Worm (Caenorhabditis elegans): Measurements from ENCODE around the gene F25A2.1.

Gene F25A2.1

DNA sequence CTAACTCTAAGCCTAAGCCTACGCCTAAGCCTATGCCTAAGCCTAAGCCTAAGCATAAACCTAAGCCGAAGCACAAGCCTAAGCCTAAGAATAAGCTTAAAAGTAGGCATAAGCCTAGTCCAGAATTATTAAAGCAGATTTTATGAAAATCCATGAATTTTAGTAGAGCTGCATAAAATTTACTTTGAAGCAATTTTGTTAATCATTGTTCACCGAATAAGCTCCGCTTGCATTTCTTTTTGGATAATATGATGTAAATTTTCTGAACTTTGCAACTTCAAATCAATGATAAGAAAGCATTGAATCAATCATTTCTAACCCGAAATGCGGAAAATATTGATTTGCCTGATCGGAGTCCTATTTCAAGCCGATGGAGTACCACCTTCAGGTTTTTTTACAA, 45.1 kb upstream of the F25A2.1 start, which contains the start of gene cpr-8:
Gene cpr-8, plus strand, starts transcription at position 301 of the 400 bp plus-strand sequence.
- TF ChIP-seq ztf-7 (tag; optimal IDR thresholded peaks at IDR 0.05) (peak; percentile 3), lir-3 (tag; optimal IDR thresholded peaks at IDR 0.05) (no peak)

ce11 chrV:1140806-1141205, 38.6 kb upstream of the F25A2.1 start:
- TF ChIP-seq ctbp-1 (GFP tag; IDR thresholded peaks at IDR 0.05) (no peak), dmd-8 (GFP tag; IDR thresholded peaks at IDR 0.05) (no peak), daf-12 (tag; optimal IDR thresholded peaks at IDR 0.05) (no peak), rbr-2 (tag; optimal IDR thresholded peaks at IDR 0.05) (no peak), mdl-1 (tag; optimal IDR thresholded peaks at IDR 0.05) (no peak), F37D6.2 (tag; optimal IDR thresholded peaks at IDR 0.05) (no peak), ceh-20 (GFP tag; IDR thresholded peaks at IDR 0.05) (no peak), T20F7.1 (GFP tag; optimal IDR thresholded peaks at IDR 0.05) (no peak), F10B5.3 (tag; optimal IDR thresholded peaks at IDR 0.05) (no peak), daf-16 (GFP tag; optimal IDR thresholded peaks at IDR 0.05) (no peak), daf-16 (tag; optimal IDR thresholded peaks at IDR 0.05) (no peak), ZK546.5 (tag; optimal IDR thresholded peaks at IDR 0.05) (no peak), mxl-2 (GFP tag; conservative IDR thresholded peaks at IDR 0.05) (no peak), nhr-25 (tag; optimal IDR thresholded peaks at IDR 0.05; ENCODE audit: borderline replicate concordance, insufficient read depth) (no peak), ZK337.2 (GFP tag; IDR thresholded peaks at IDR 0.05) (no peak), zip-2 (tag; optimal IDR thresholded peaks at IDR 0.05) (no peak), dmd-9 (GFP tag; IDR thresholded peaks at IDR 0.05) (no peak), mdt-29 (GFP tag; IDR thresholded peaks at IDR 0.05) (no peak), F44E2.7 (GFP tag; IDR thresholded peaks at IDR 0.05) (no peak), egl-43 (GFP tag; IDR thresholded peaks at IDR 0.05) (no peak)

DNA sequence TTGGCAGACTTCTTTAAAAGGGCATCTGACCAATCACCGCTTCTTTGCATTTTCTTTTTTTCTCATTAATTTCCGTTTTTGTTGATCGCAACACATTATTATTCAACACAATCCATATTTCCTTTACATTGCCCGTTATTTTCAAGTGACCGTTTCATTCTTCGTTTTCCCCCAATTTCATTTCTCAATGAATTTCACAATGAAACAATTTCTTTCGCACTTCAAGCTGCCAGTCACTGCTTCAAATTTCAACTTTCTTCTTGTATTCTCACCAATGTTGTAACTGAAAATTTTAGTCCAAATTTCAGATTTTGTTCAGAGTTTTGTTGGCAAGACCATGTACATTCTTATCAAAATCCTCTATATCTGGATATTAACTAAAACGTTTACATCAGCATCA, 37.9 kb upstream of the F25A2.1 start, which contains the start of gene cutl-22:
Gene cutl-22, plus strand, starts transcription at position 301 of the 400 bp plus-strand sequence.
- TF ChIP-seq ceh-28 (tag; optimal IDR thresholded peaks at IDR 0.05) (no peak), tra-1 (GFP tag; IDR thresholded peaks at IDR 0.05) (no peak), unc-130 (GFP tag; optimal IDR thresholded peaks at IDR 0.05) (no peak), F37D6.2 (tag; optimal IDR thresholded peaks at IDR 0.05) (no peak), mdt-29 (GFP tag; IDR thresholded peaks at IDR 0.05) (no peak), T26A8.4 (GFP tag; IDR thresholded peaks at IDR 0.05) (no peak), fos-1 (tag; optimal IDR thresholded peaks at IDR 0.05) (no peak), madf-9 (GFP tag; conservative IDR thresholded peaks at IDR 0.05) (no peak), hlh-11 (tag; optimal IDR thresholded peaks at IDR 0.05) (no peak), F26F4.8 (GFP tag; conservative IDR thresholded peaks at IDR 0.05) (no peak), mdl-1 (tag; optimal IDR thresholded peaks at IDR 0.05) (no peak), ceh-44 (GFP tag; IDR thresholded peaks at IDR 0.05) (no peak), daf-8 (GFP tag; IDR thresholded peaks at IDR 0.05) (no peak)

DNA sequence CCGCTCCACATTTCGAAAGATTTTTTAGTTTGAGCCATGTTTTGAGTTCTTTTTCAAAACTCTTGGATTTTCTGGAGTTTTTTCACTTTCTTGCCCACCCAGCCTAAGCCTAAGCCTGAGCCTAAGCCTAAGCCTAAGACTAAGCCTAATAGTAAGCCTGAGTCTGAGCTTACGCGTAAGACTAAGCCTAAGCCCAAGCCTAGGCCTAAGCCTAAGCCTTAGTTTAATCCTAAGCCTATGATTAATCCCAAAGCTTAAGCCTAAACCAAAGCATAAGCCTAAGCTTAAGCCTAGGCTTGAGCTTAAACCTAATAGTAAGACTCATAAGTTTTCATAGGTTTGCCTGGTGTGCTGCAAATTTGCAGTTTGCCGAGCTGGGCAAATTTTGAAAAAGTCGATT, 37.1 kb upstream of the F25A2.1 start:
- TF ChIP-seq lsy-2 (tag; optimal IDR thresholded peaks at IDR 0.05) (no peak), aha-1 (tag) (peak; percentile 72), Y105C5A.15 (GFP tag; IDR thresholded peaks at IDR 0.05) (no peak)

All from whole organism, L4 larva.